Worm (Caenorhabditis elegans) whole organism, mixed stage, embryonic: ENCODE measurements around the gene ZK971.1.

ENCODE experiments used
- cnd-1 ChIP-seq: fragments of 200-800 bp; sonication (Bioruptor generic); optimal IDR thresholded peaks from 2 replicates; lab custom pipeline; 2018; ENCODE audit warnings: mild to moderate bottlenecking, missing genetic modification characterization, missing compliant biosample characterization
- elt-1 ChIP-seq: sonication (generic microtip); optimal IDR thresholded peaks from 2 replicates; lab custom pipeline; 2017; ENCODE audit warnings: missing genetic modification characterization, mild to moderate bottlenecking, missing compliant biosample characterization, antibody characterized with exemption, moderate library complexity, borderline replicate concordance; ENCODE audit not compliant: insufficient read depth
- elt-3 ChIP-seq: fragments of 150-350 bp; optimal IDR thresholded peaks from 2 replicates; lab custom pipeline; 2014; ENCODE audit warnings: missing biosample characterization, missing genetic modification characterization
- lin-13 ChIP-seq: fragments of 150-350 bp; optimal IDR thresholded peaks from 2 replicates; lab custom pipeline; 2014; ENCODE audit warnings: missing biosample characterization, missing genetic modification characterization
- lsy-2 ChIP-seq: fragments of 150-350 bp; optimal IDR thresholded peaks from 2 replicates; lab custom pipeline; 2014; ENCODE audit warnings: missing biosample characterization, missing genetic modification characterization
- mab-5 ChIP-seq: fragments of 150-350 bp; optimal IDR thresholded peaks from 2 replicates; lab custom pipeline; 2014; ENCODE audit warnings: missing biosample characterization, missing genetic modification characterization
- mep-1 ChIP-seq: fragments of 150-350 bp; optimal IDR thresholded peaks from 2 replicates; lab custom pipeline; 2017; ENCODE audit warnings: missing biosample characterization, missing genetic modification reagents, missing genetic modification characterization, inconsistent platforms
- nhr-237 ChIP-seq: fragments of 150-350 bp; optimal IDR thresholded peaks from 2 replicates; lab custom pipeline; 2014; ENCODE audit warnings: missing biosample characterization, missing genetic modification characterization
- nhr-28 ChIP-seq: fragments of 150-350 bp; optimal IDR thresholded peaks from 2 replicates; lab custom pipeline; 2014; ENCODE audit warnings: missing biosample characterization, missing genetic modification characterization
- nhr-76 ChIP-seq: sonication (generic microtip); optimal IDR thresholded peaks from 2 replicates; lab custom pipeline; 2017; ENCODE audit warnings: missing biosample characterization, missing genetic modification characterization
- snpc-4 ChIP-seq: fragments of 150-350 bp; optimal IDR thresholded peaks from 2 replicates; lab custom pipeline; 2014; ENCODE audit warnings: missing biosample characterization, missing genetic modification characterization
- unc-39 ChIP-seq: fragments of 150-350 bp; optimal IDR thresholded peaks from 2 replicates; lab custom pipeline; 2014; ENCODE audit warnings: missing biosample characterization, missing genetic modification characterization
- unc-62 ChIP-seq: fragments of 150-350 bp; optimal IDR thresholded peaks from 2 replicates; lab custom pipeline; 2014; ENCODE audit warnings: missing biosample characterization, missing genetic modification reagents, missing genetic modification characterization

DNA sequence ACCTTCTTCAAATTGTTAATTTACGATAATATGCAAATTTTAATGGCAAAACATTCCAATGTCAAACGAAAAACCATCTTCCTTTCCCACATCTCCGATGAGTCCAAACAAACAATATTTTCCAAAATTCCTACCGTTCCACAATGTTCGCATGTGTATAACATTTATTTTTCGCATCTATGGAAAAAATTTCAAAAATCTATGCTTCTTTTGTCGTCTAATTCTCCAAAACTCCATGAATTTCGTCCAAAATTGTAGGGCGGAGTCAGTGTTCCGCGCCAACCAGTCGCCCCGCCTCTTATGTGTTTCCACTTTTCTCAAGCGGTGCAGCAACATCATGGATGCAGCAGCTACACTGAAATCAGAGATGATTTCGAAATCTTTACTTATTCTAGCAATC is 48.5 kb downstream of the ZK971.1 start, which contains the start of gene T01E8.8:
- TF ChIP-seq cnd-1 (tag; lab: Kevin White, UChicago) (no peak), mab-5 (tag; lab: Kevin White, UChicago) (no peak), snpc-4 (tag; lab: Kevin White, UChicago) (no peak), lsy-2 (tag; lab: Kevin White, UChicago) (no peak), nhr-76 (tag; lab: Kevin White, UChicago) (no peak), nhr-237 (no peak), mep-1 (tag; lab: Kevin White, UChicago) (no peak), elt-3 (no peak), elt-1 (no peak), unc-62 (no peak), nhr-28 (no peak), lin-13 (no peak), unc-39 (tag; lab: Kevin White, UChicago) (no peak)
